Fruit fly (Drosophila melanogaster): Measurements from ENCODE around the gene Amacr.

DNA sequence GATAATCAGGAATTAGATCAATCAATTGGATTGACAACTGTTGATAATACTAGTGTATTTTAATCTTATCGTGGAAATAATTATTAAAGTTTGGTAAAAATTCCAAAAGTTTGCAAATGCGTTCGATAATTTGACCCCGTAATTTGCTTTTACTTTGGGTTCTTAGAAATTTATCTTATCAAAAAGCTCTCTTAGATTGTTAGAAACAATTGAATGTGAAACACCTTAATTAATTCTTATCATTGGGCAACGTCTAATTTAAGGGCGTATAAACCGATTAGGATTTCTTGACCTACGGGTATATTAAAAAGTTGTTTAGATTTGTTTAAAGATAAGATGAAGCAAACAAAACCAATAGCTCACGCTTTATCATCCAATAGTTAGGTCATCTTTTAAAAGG is 19.1 kb downstream of the Amacr start:
- no peak for TF ChIP-seq ttk (optimal IDR thresholded peaks at IDR 0.05)
- no peak for TF ChIP-seq h (optimal IDR thresholded peaks at IDR 0.05)
- TF ChIP-seq Sin3A (optimal IDR thresholded peaks at IDR 0.05), result no peak
- TF ChIP-seq psq (optimal IDR thresholded peaks at IDR 0.05), result no peak
